Fruit fly (Drosophila melanogaster) whole organism, adult: Measurements from ENCODE around the gene CG5265.

Experiments
- CG11617 ChIP-seq: fragments of 200-800 bp; sonication (Bioruptor generic); optimal IDR thresholded peaks from 2 replicates; lab custom pipeline; 2017; ENCODE audit warnings: mild to moderate bottlenecking, missing biosample characterization, missing genetic modification reagents, missing genetic modification characterization
- CG12768 ChIP-seq: fragments of 200-800 bp; sonication (Bioruptor generic); optimal IDR thresholded peaks from 2 replicates; lab custom pipeline; 2017; ENCODE audit warnings: missing biosample characterization, missing genetic modification characterization, mild to moderate bottlenecking, moderate library complexity, missing genetic modification reagents
- CG14711 ChIP-seq: fragments of 200-800 bp; sonication (Bioruptor generic); optimal IDR thresholded peaks from 2 replicates; lab custom pipeline; 2018; ENCODE audit warnings: missing biosample characterization, mild to moderate bottlenecking, missing genetic modification characterization, moderate library complexity
- CG1620 ChIP-seq: fragments of 200-800 bp; sonication (Bioruptor generic); optimal IDR thresholded peaks from 2 replicates; lab custom pipeline; 2016; ENCODE audit warnings: missing biosample characterization, missing genetic modification characterization
- CG7045 ChIP-seq: fragments of 200-800 bp; sonication (Bioruptor generic); optimal IDR thresholded peaks from 2 replicates; lab custom pipeline; 2017; ENCODE audit warnings: missing biosample characterization, mild to moderate bottlenecking, missing genetic modification characterization
- CG7101 ChIP-seq: fragments of 200-800 bp; sonication (Bioruptor generic); optimal IDR thresholded peaks from 2 replicates; lab custom pipeline; 2018; ENCODE audit warnings: missing biosample characterization, mild to moderate bottlenecking, missing genetic modification characterization, moderate library complexity
- Clk ChIP-seq: fragments of 200-800 bp; sonication (Bioruptor generic); optimal IDR thresholded peaks from 2 replicates; lab custom pipeline; 2017; ENCODE audit warnings: missing biosample characterization, missing genetic modification characterization
- Hr96 ChIP-seq: fragments of 200-800 bp; sonication (Bioruptor generic); optimal IDR thresholded peaks from 2 replicates; lab custom pipeline; 2016; ENCODE audit warnings: missing biosample characterization, missing genetic modification characterization
- Mnt ChIP-seq: fragments of 200-800 bp; sonication (Bioruptor generic); optimal IDR thresholded peaks from 2 replicates; lab custom pipeline; 2016; ENCODE audit warnings: missing biosample characterization, mild to moderate bottlenecking, missing genetic modification characterization
- bab1 ChIP-seq: fragments of 200-800 bp; sonication (Bioruptor generic); optimal IDR thresholded peaks from 3 replicates; lab custom pipeline; 2019; ENCODE audit warnings: missing biosample characterization, mild to moderate bottlenecking, missing genetic modification characterization, moderate library complexity
- cic ChIP-seq: fragments of 200-800 bp; sonication (Bioruptor generic); optimal IDR thresholded peaks from 2 replicates; lab custom pipeline; 2017; ENCODE audit warnings: missing biosample characterization, mild to moderate bottlenecking, missing genetic modification characterization, moderate library complexity
- kay ChIP-seq: fragments of 200-800 bp; sonication (Bioruptor generic); peaks from one replicate; lab custom pipeline; 2016; ENCODE audit warnings: missing biosample characterization, missing genetic modification characterization, borderline replicate concordance
- tj ChIP-seq: fragments of 200-800 bp; sonication (Bioruptor generic); optimal IDR thresholded peaks from 3 replicates; lab custom pipeline; 2017; ENCODE audit warnings: missing biosample characterization, mild to moderate bottlenecking, missing genetic modification characterization, moderate library complexity
- toe ChIP-seq: fragments of 200-800 bp; sonication (Bioruptor generic); optimal IDR thresholded peaks from 2 replicates; lab custom pipeline; 2016; ENCODE audit warnings: missing biosample characterization, missing genetic modification characterization

DNA sequence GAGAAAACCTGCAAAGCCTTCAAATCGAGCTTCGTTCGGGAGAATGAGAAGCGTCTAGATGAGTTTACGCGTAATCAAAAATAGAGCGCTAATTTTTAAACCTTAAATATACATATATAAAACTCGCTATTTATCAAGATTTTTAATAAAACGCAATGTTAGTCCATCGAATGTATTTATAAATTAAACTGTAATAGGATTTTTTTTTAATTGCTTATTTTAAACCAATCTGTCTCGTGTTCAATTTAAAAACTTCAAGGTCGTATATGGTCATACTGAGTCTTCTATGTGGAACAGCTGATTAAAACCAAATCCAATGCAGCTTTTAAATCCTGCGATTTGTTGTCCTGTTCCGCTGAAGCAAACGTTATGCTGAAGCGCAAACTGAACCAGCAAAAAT lies 11.5 kb downstream of the CG5265 start, which contains the start of gene Smug:
- TF ChIP-seq Clk, result no peak
- TF ChIP-seq CG7101 (tag; lab: Kevin White, UChicago), result no peak
- TF ChIP-seq CG1620 (GFP tag; lab: Kevin White, UChicago), result no peak
- no peak for TF ChIP-seq Hr96 (GFP tag; lab: Kevin White, UChicago)
- no peak for TF ChIP-seq CG14711 (tag; lab: Kevin White, UChicago)
- no peak for TF ChIP-seq kay (GFP tag; lab: Kevin White, UChicago)
- TF ChIP-seq toe, result no peak
- TF ChIP-seq bab1 (GFP tag; lab: Kevin White, UChicago), result no peak
- no peak for TF ChIP-seq CG7045 (GFP tag; lab: Kevin White, UChicago)
- TF ChIP-seq CG11617, result no peak
- TF ChIP-seq tj (GFP tag; lab: Kevin White, UChicago), result no peak
- TF ChIP-seq CG12768, result no peak
- no peak for TF ChIP-seq cic (GFP tag; lab: Kevin White, UChicago)
- no peak for TF ChIP-seq Mnt (GFP tag; lab: Kevin White, UChicago)
